Worm (Caenorhabditis elegans): Measurements from ENCODE around the gene F22F7.3.

The F22F7.3 gene

DNA sequence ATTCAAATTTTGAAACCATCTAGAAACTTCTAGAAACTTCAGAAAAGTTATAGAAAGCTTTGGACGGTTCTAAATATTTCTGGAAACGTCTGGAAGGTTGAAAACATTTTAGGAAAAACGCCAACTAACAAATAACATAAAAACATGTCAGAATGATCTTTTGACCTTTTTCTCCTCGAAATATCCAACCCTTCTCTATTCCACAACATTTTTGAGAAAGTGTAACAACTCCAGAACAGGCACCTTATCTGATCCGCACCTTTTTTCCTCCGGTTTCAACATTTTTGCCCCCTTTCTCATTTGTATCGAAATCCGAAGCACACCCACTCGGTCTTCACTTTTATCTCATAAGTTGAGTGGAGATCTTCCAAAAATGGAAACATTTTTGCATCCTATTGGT is at the start of gene F22F7.3:
F22F7.3 (plus strand) TSS at position 301 of the 400 bp plus-strand sequence.
- TF ChIP-seq hmbx-1 (tag; optimal IDR thresholded peaks at IDR 0.05) (no peak), tbx-37 (GFP tag; conservative IDR thresholded peaks at IDR 0.05) (no peak), B0310.2 (tag; optimal IDR thresholded peaks at IDR 0.05) (no peak), ceh-36 (tag; optimal IDR thresholded peaks at IDR 0.05) (no peak), tbx-11 (GFP tag; IDR thresholded peaks at IDR 0.05) (no peak), hmg-4 (GFP tag; optimal IDR thresholded peaks at IDR 0.05) (no peak), ets-7 (tag; optimal IDR thresholded peaks at IDR 0.05) (no peak), tra-4 (tag; optimal IDR thresholded peaks at IDR 0.05) (no peak), pes-1 (GFP tag; IDR thresholded peaks at IDR 0.05) (no peak), aly-1 (tag; optimal IDR thresholded peaks at IDR 0.05) (no peak), hnd-1 (tag; optimal IDR thresholded peaks at IDR 0.05) (no peak), scrt-1 (GFP tag; IDR thresholded peaks at IDR 0.05) (no peak), F13C5.2 (tag; optimal IDR thresholded peaks at IDR 0.05) (no peak), ceh-13 (GFP tag; optimal IDR thresholded peaks at IDR 0.05) (no peak)

DNA sequence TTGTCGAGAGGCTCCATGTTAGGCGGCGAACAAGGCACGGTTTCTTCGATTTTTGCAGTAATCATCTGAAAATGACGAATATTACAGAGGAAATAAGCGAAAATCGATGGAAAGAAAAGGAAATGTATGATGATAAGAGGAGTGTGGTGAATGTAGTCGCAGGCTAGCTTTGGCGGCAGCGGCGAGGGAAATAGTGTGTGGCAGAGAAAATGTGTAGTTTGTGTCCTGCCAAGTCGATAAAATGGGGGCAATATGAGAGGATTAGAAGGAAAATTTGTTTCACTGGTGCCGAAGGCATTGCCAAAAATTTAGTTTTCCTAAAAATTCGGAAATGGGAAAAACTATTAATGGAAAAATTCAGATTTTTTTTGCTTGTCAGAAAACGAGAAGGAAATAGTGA is 43.7 kb upstream of the F22F7.3 start, which contains the start of gene nhr-86:
nhr-86 (minus strand) TSS at position 71 of the 400 bp plus-strand sequence.
- TF ChIP-seq tbx-11 (GFP tag; IDR thresholded peaks at IDR 0.05) (no peak), ama-1 (optimal IDR thresholded peaks at IDR 0.05) (no peak), scrt-1 (GFP tag; IDR thresholded peaks at IDR 0.05) (no peak), ceh-36 (tag; optimal IDR thresholded peaks at IDR 0.05) (no peak), tbx-37 (GFP tag; conservative IDR thresholded peaks at IDR 0.05) (no peak), sea-1 (GFP tag; conservative IDR thresholded peaks at IDR 0.05) (no peak), B0310.2 (tag; optimal IDR thresholded peaks at IDR 0.05) (no peak), flt-1 (GFP tag; IDR thresholded peaks at IDR 0.05) (no peak), tra-4 (tag; optimal IDR thresholded peaks at IDR 0.05) (no peak), pes-1 (GFP tag; IDR thresholded peaks at IDR 0.05) (no peak)

DNA sequence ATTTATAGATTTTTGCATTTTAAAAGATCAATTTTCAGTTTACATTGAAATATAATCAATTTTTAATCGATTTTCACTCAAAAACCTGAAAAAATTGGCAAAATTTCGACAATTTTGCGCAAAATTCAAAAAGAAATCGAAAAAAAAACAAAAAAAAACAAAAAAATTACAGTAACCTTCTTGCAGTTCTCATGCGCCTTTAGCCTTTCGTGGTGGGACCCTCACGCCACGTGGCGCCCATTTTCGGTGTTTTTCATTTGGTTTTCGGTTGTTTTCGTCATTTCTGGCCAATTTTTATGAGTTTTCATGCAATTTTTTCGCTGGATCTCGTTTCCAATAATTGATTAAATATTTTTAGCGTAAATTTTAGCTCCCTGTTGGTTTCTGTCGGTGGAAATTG is 43.0 kb upstream of the F22F7.3 start:
- TF ChIP-seq ceh-13 (GFP tag; optimal IDR thresholded peaks at IDR 0.05) = no peak
- no peak for TF ChIP-seq hmg-4 (GFP tag; optimal IDR thresholded peaks at IDR 0.05)
- no peak for TF ChIP-seq sea-1 (GFP tag; conservative IDR thresholded peaks at IDR 0.05)
- TF ChIP-seq tbx-37 (GFP tag; conservative IDR thresholded peaks at IDR 0.05) = no peak
- no peak for TF ChIP-seq aly-1 (tag; optimal IDR thresholded peaks at IDR 0.05)
- no peak for TF ChIP-seq hmbx-1 (tag; optimal IDR thresholded peaks at IDR 0.05)
- no peak for TF ChIP-seq tra-4 (tag; optimal IDR thresholded peaks at IDR 0.05)

DNA sequence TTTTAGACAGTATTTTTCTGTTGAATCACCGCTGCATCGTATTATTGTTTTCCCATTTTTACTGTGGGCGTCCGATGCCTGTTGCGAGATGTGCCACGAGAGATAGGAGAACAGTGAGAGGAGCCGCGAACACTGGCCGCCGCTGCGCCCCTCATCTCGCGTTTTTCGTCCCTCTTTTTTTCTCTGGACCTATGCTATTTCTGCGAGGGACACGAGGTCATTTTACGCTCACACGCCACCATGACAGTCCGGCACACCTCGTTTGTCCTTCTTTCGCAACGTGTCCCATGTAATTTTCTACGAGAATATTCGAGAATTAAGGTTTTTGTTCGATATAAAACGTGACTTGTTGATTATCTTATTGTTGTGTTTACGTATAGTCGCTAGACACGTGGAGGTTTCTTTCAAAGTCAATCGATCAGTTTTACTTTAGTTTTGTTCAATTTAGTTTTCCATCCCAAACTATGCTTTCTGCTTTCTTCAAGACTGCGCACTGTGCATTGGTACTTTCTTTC is 42.4 kb upstream of the F22F7.3 start, which contains the start of gene lbp-9:
lbp-9 (plus strand) TSS at position 465 of the 515 bp plus-strand sequence.
- no peak for TF ChIP-seq sea-1 (GFP tag; conservative IDR thresholded peaks at IDR 0.05)
- TF ChIP-seq pes-1 (GFP tag; IDR thresholded peaks at IDR 0.05) = no peak
- TF ChIP-seq F13C5.2 (tag; optimal IDR thresholded peaks at IDR 0.05) = no peak
- TF ChIP-seq aly-1 (tag; optimal IDR thresholded peaks at IDR 0.05) = no peak
- TF ChIP-seq tra-4 (tag; optimal IDR thresholded peaks at IDR 0.05) = no peak
- TF ChIP-seq ama-1 (optimal IDR thresholded peaks at IDR 0.05) = no peak
- no peak for TF ChIP-seq hmg-4 (GFP tag; optimal IDR thresholded peaks at IDR 0.05)
- TF ChIP-seq ceh-13 (GFP tag; optimal IDR thresholded peaks at IDR 0.05) = no peak
- TF ChIP-seq ceh-36 (tag; optimal IDR thresholded peaks at IDR 0.05) = no peak
- no peak for TF ChIP-seq tbx-11 (GFP tag; IDR thresholded peaks at IDR 0.05)
- TF ChIP-seq ets-7 (tag; optimal IDR thresholded peaks at IDR 0.05) = no peak
- no peak for TF ChIP-seq tbx-37 (GFP tag; conservative IDR thresholded peaks at IDR 0.05)
- TF ChIP-seq hmbx-1 (tag; optimal IDR thresholded peaks at IDR 0.05) = no peak
- TF ChIP-seq flt-1 (GFP tag; IDR thresholded peaks at IDR 0.05) = no peak
- TF ChIP-seq hnd-1 (tag; optimal IDR thresholded peaks at IDR 0.05) = no peak
- TF ChIP-seq B0310.2 (tag; optimal IDR thresholded peaks at IDR 0.05) = no peak
- no peak for TF ChIP-seq scrt-1 (GFP tag; IDR thresholded peaks at IDR 0.05)

DNA sequence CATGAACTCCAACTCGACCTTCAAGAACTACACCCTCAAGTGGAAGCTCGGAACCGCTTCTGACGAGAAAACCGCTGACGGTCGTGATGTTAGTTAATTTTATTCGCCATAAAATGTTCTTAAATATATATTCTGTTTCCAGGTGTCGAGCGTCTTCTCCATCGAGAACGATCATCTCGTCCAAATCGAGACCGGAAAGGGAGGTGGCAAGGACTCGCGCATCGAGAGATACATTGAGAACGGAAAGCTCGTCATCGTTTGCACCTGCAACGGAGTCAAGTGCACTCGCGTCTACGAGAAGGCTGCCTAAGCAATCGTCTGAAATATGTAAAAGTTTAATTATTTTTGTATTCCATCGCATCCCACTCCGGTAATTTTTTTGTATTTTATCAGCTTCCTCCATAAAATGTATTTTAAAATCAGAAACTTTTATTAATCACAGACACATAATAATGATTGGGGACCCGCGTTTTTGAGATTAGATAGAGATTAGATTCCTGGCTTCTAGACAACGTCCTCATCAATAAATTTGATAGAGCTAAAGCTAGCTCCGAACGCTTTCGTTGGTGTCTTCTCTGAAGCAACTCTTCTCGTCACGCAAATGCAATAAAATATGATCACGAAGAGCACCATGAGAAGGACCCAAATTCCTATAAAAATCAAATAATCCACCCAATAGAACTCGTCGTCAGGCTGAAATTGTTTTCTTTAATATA is 41.6 kb upstream of the F22F7.3 start:
- TF ChIP-seq ama-1 (optimal IDR thresholded peaks at IDR 0.05) = no peak
- TF ChIP-seq B0310.2 (tag; optimal IDR thresholded peaks at IDR 0.05) = no peak
- no peak for TF ChIP-seq tra-4 (tag; optimal IDR thresholded peaks at IDR 0.05)
- TF ChIP-seq F13C5.2 (tag; optimal IDR thresholded peaks at IDR 0.05) = no peak
- no peak for TF ChIP-seq ets-7 (tag; optimal IDR thresholded peaks at IDR 0.05)
- TF ChIP-seq pes-1 (GFP tag; IDR thresholded peaks at IDR 0.05) = no peak
- TF ChIP-seq tbx-37 (GFP tag; conservative IDR thresholded peaks at IDR 0.05) = no peak

DNA sequence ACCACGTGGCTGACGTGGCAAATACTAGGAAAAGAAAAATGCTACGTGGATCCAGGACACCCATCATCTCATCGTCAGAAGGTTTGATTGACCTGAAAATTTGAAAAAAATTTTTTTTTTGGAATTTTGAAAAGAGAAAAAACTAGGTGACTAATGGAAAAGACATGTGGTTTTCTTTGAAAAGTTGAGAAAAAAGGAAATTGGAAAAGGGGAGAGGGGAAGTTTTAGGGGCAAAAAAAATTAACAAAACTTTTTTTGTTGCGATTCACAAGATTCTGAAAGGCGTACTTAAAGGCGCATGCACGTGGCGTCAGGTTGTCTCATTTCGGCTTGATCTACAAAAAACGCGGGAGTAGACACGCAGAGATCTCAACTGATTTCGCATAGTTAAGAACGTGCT is 37.7 kb upstream of the F22F7.3 start, which contains the start of gene Y40B10A.9:
Y40B10A.9 (minus strand) TSS at position 101 of the 400 bp plus-strand sequence.
- no peak for TF ChIP-seq hnd-1 (tag; optimal IDR thresholded peaks at IDR 0.05)
- TF ChIP-seq hmbx-1 (tag; optimal IDR thresholded peaks at IDR 0.05) = no peak
- TF ChIP-seq ets-7 (tag; optimal IDR thresholded peaks at IDR 0.05) = no peak
- no peak for TF ChIP-seq sea-1 (GFP tag; conservative IDR thresholded peaks at IDR 0.05)
- TF ChIP-seq flt-1 (GFP tag; IDR thresholded peaks at IDR 0.05) = no peak

DNA sequence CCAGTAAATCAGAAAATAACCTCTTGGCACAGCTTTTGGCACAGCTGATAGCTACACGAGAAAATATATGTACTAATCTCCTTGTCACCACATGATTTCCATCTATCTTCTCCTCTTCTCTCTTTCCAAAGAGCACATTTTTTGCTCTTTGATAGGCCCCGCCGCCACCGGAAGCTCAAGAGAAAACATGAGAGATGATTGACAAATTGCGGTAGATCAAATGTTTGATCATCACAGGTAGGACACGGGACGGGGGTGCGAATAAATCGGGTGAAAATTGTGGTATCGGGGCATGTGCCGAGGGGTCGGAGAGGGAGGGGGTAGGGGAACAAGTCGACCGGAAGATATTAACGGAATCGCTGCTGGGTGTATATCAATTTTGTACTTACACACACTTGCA is 34.4 kb upstream of the F22F7.3 start:
- no peak for TF ChIP-seq aly-1 (tag; optimal IDR thresholded peaks at IDR 0.05)
- TF ChIP-seq ceh-36 (tag; optimal IDR thresholded peaks at IDR 0.05) = no peak
- TF ChIP-seq ceh-13 (GFP tag; optimal IDR thresholded peaks at IDR 0.05) = no peak
- TF ChIP-seq F13C5.2 (tag; optimal IDR thresholded peaks at IDR 0.05) = no peak
- no peak for TF ChIP-seq hnd-1 (tag; optimal IDR thresholded peaks at IDR 0.05)
- no peak for TF ChIP-seq hmg-4 (GFP tag; optimal IDR thresholded peaks at IDR 0.05)
- TF ChIP-seq scrt-1 (GFP tag; IDR thresholded peaks at IDR 0.05) = no peak
- TF ChIP-seq pes-1 (GFP tag; IDR thresholded peaks at IDR 0.05) = no peak
- no peak for TF ChIP-seq ama-1 (optimal IDR thresholded peaks at IDR 0.05)
- no peak for TF ChIP-seq tbx-37 (GFP tag; conservative IDR thresholded peaks at IDR 0.05)
- TF ChIP-seq tra-4 (tag; optimal IDR thresholded peaks at IDR 0.05) = no peak
- no peak for TF ChIP-seq sea-1 (GFP tag; conservative IDR thresholded peaks at IDR 0.05)
